Worm (Caenorhabditis elegans) whole organism, mixed stage, embryonic: Measurements from ENCODE around the gene btb-14.

Experiments
- ceh-83 ChIP-seq: fragments of 200-800 bp; sonication (Bioruptor generic); optimal IDR thresholded peaks from 2 replicates; lab custom pipeline; 2018; ENCODE audit warnings: mild to moderate bottlenecking, missing genetic modification characterization, missing compliant biosample characterization
- ces-1 ChIP-seq: fragments of 150-350 bp; optimal IDR thresholded peaks from 2 replicates; lab custom pipeline; 2014; ENCODE audit warnings: missing biosample characterization, missing genetic modification reagents, missing genetic modification characterization
- elt-1 ChIP-seq: sonication (generic microtip); optimal IDR thresholded peaks from 2 replicates; lab custom pipeline; 2017; ENCODE audit warnings: missing genetic modification characterization, mild to moderate bottlenecking, missing compliant biosample characterization, antibody characterized with exemption, moderate library complexity, borderline replicate concordance; ENCODE audit not compliant: insufficient read depth
- elt-3 ChIP-seq: fragments of 150-350 bp; optimal IDR thresholded peaks from 2 replicates; lab custom pipeline; 2014; ENCODE audit warnings: missing biosample characterization, missing genetic modification characterization
- lin-13 ChIP-seq: fragments of 150-350 bp; optimal IDR thresholded peaks from 2 replicates; lab custom pipeline; 2014; ENCODE audit warnings: missing biosample characterization, missing genetic modification characterization
- lsy-2 ChIP-seq: fragments of 150-350 bp; optimal IDR thresholded peaks from 2 replicates; lab custom pipeline; 2014; ENCODE audit warnings: missing biosample characterization, missing genetic modification characterization
- nhr-237 ChIP-seq: fragments of 150-350 bp; optimal IDR thresholded peaks from 2 replicates; lab custom pipeline; 2014; ENCODE audit warnings: missing biosample characterization, missing genetic modification characterization
- pha-4 ChIP-seq: fragments of 150-350 bp; optimal IDR thresholded peaks from 2 replicates; lab custom pipeline; 2018; ENCODE audit warnings: missing biosample characterization, missing genetic modification reagents, missing genetic modification characterization
- snpc-4 ChIP-seq: fragments of 150-350 bp; optimal IDR thresholded peaks from 2 replicates; lab custom pipeline; 2014; ENCODE audit warnings: missing biosample characterization, missing genetic modification characterization
- tbx-8 ChIP-seq: fragments of 200-800 bp; sonication (Bioruptor generic); optimal IDR thresholded peaks from 2 replicates; lab custom pipeline; 2018; ENCODE audit warnings: mild to moderate bottlenecking, missing genetic modification characterization, moderate library complexity, missing compliant biosample characterization
- unc-62 ChIP-seq: fragments of 150-350 bp; optimal IDR thresholded peaks from 2 replicates; lab custom pipeline; 2014; ENCODE audit warnings: missing biosample characterization, missing genetic modification reagents, missing genetic modification characterization
- ztf-11 ChIP-seq: fragments of 150-350 bp; optimal IDR thresholded peaks from 2 replicates; lab custom pipeline; 2014; ENCODE audit warnings: missing biosample characterization, missing genetic modification characterization

DNA sequence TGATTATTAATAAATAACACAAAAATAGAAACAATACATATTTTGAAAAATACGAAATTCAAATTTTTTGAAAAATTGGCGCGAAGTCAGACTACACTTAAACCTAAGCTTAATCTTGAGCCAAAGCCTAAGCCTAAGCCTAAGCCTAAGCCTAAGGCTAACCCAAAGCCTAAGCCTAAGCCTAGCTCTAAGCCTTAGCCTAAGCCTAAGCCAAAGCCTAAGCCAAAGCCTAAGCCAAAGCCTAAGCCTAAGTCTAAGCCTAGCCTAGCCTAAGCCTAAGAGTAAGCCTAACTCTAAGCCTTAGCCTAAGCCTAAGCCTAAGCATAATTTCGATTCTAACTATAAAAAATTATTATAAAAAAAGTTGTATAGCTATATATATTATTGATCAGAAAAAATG is 2.4 kb upstream of the btb-14 start:
- TF ChIP-seq snpc-4 (no peak), unc-62 (GFP tag; lab: Kevin White, UChicago) (no peak), elt-1 (tag; lab: Kevin White, UChicago) (no peak), ces-1 (no peak), lsy-2 (tag; lab: Kevin White, UChicago) (no peak), pha-4 (no peak), nhr-237 (tag; lab: Kevin White, UChicago) (no peak), tbx-8 (GFP tag; lab: Kevin White, UChicago) (no peak), elt-3 (tag; lab: Kevin White, UChicago) (no peak), lin-13 (no peak), ceh-83 (GFP tag; lab: Kevin White, UChicago) (no peak), ztf-11 (tag; lab: Kevin White, UChicago) (no peak)
